Fruit fly (Drosophila melanogaster): ENCODE measurements around the gene CG32986.
A peak's percentile ranks its signal among the peaks of the same experiment; 100 is the strongest.

Gene CG32986

dm6 chr2L:8860767-8861166, 1.8 kb upstream of the CG32986 start (continued):
- TF ChIP-seq pb (GFP tag; optimal IDR thresholded peaks at IDR 0.05) (peak; percentile 9), CG8924 (tag; optimal IDR thresholded peaks at IDR 0.05) (peak; percentile 65), CG11247 (GFP tag; IDR thresholded peaks at IDR 0.05) (peak; percentile 35; the same call in 1 of the 2 replicates), nau (GFP tag; optimal IDR thresholded peaks at IDR 0.05) (peak; percentile 64), Hand (GFP tag; optimal IDR thresholded peaks at IDR 0.05) (no peak), CG4730 (GFP tag; IDR thresholded peaks at IDR 0.05) (peak; percentile 64), Ada2b (GFP tag; IDR thresholded peaks at IDR 0.05) (peak; percentile 66), disco-r (GFP tag; optimal IDR thresholded peaks at IDR 0.05) (no peak), ttk (GFP tag; IDR thresholded peaks at IDR 0.05) (peak; percentile 74), HmgZ (tag; optimal IDR thresholded peaks at IDR 0.05) (no peak), CG2678 (tag; optimal IDR thresholded peaks at IDR 0.05) (peak; percentile 78), ranshi (GFP tag; IDR thresholded peaks at IDR 0.05) (peak; percentile 57), CG2875 (GFP tag; optimal IDR thresholded peaks at IDR 0.05) (peak; percentile 44), CG1024 (GFP tag; IDR thresholded peaks at IDR 0.05) (peak; percentile 60), al (GFP tag; IDR thresholded peaks at IDR 0.05) (no peak; the same call in 1 of the 2 replicates), CG33557 (GFP tag; optimal IDR thresholded peaks at IDR 0.05) (peak; percentile 65), H15 (GFP tag; IDR thresholded peaks at IDR 0.05) (peak; percentile 78; the same call in 2 of the 3 replicates), pum (GFP tag; optimal IDR thresholded peaks at IDR 0.05) (peak; percentile 51), CG17359 (tag; optimal IDR thresholded peaks at IDR 0.05) (peak; percentile 78), CG11696 (GFP tag; IDR thresholded peaks at IDR 0.05) (0 out of 2 replicates have a peak, but pooled peaks have one; percentile 22), CG6254 (GFP tag; optimal IDR thresholded peaks at IDR 0.05) (peak; percentile 78), cato (GFP tag; optimal IDR thresholded peaks at IDR 0.05; ENCODE audit: borderline replicate concordance) (peak; percentile 26), CG4707 (GFP tag; optimal IDR thresholded peaks at IDR 0.05) (no peak), org-1 (GFP tag; optimal IDR thresholded peaks at IDR 0.05) (peak; percentile 47), CG15011 (GFP tag; optimal IDR thresholded peaks at IDR 0.05) (peak; percentile 35), CG15696 (tag; optimal IDR thresholded peaks at IDR 0.05) (peak; percentile 56), NK7.1 (GFP tag; optimal IDR thresholded peaks at IDR 0.05) (no peak), dmrt11E (tag; optimal IDR thresholded peaks at IDR 0.05) (peak; percentile 84), eve (GFP tag; optimal IDR thresholded peaks at IDR 0.05) (peak in 1 of 2 experiments; percentile 77), Chrac-16 (GFP tag; optimal IDR thresholded peaks at IDR 0.05) (peak; percentile 45), Atf3 (GFP tag; optimal IDR thresholded peaks at IDR 0.05) (no peak), Bteb2 (GFP tag; optimal IDR thresholded peaks at IDR 0.05) (no peak), Sry-δ (GFP tag; optimal IDR thresholded peaks at IDR 0.05) (no peak), salm (tag; optimal IDR thresholded peaks at IDR 0.05) (no peak), en (GFP tag; optimal IDR thresholded peaks at IDR 0.05) (peak; percentile 38), CG11093 (GFP tag; IDR thresholded peaks at IDR 0.05) (peak; percentile 59; the same call in 2 of the 3 replicates), PHDP (tag; optimal IDR thresholded peaks at IDR 0.05) (peak; percentile 56), CG13296 (GFP tag; optimal IDR thresholded peaks at IDR 0.05) (peak; percentile 23), Stat92E (GFP tag; optimal IDR thresholded peaks at IDR 0.05) (peak in 1 of 3 experiments; percentile 40), nerfin-2 (GFP tag; IDR thresholded peaks at IDR 0.05; ENCODE audit: partially characterized antibody) (no peak), vnd (GFP tag; IDR thresholded peaks at IDR 0.05; ENCODE audit: partially characterized antibody) (no peak), CG4854 (GFP tag; optimal IDR thresholded peaks at IDR 0.05) (no peak), pho (GFP tag; optimal IDR thresholded peaks at IDR 0.05) (no peak), NC2β (GFP tag; optimal IDR thresholded peaks at IDR 0.05) (peak; percentile 9), bigmax (GFP tag; optimal IDR thresholded peaks at IDR 0.05) (no peak), zfh1 (GFP tag; IDR thresholded peaks at IDR 0.05) (peak; percentile 83), ERR (GFP tag; optimal IDR thresholded peaks at IDR 0.05) (no peak), lab (GFP tag; optimal IDR thresholded peaks at IDR 0.05) (peak; percentile 77), CG14667 (GFP tag; IDR thresholded peaks at IDR 0.05) (peak; percentile 84), E2f2 (GFP tag; IDR thresholded peaks at IDR 0.05) (peak; percentile 39; the same call in 1 of the 2 replicates)

Measured in whole organism, embryonic.